Worm (Caenorhabditis elegans) whole organism, mixed stage, embryonic: ENCODE data around the gene C27D8.1.

Experiments
- cnd-1 ChIP-seq: fragments of 200-800 bp; sonication (Bioruptor generic); optimal IDR thresholded peaks from 2 replicates; lab custom pipeline; 2018; ENCODE audit warnings: mild to moderate bottlenecking, missing genetic modification characterization, missing compliant biosample characterization
- elt-1 ChIP-seq: sonication (generic microtip); optimal IDR thresholded peaks from 2 replicates; lab custom pipeline; 2017; ENCODE audit warnings: missing genetic modification characterization, mild to moderate bottlenecking, missing compliant biosample characterization, antibody characterized with exemption, moderate library complexity, borderline replicate concordance; ENCODE audit not compliant: insufficient read depth
- elt-3 ChIP-seq: fragments of 150-350 bp; optimal IDR thresholded peaks from 2 replicates; lab custom pipeline; 2014; ENCODE audit warnings: missing biosample characterization, missing genetic modification characterization
- lin-13 ChIP-seq: fragments of 150-350 bp; optimal IDR thresholded peaks from 2 replicates; lab custom pipeline; 2014; ENCODE audit warnings: missing biosample characterization, missing genetic modification characterization
- mep-1 ChIP-seq: fragments of 150-350 bp; optimal IDR thresholded peaks from 2 replicates; lab custom pipeline; 2017; ENCODE audit warnings: missing biosample characterization, missing genetic modification reagents, missing genetic modification characterization, inconsistent platforms
- nhr-28 ChIP-seq: fragments of 150-350 bp; optimal IDR thresholded peaks from 2 replicates; lab custom pipeline; 2014; ENCODE audit warnings: missing biosample characterization, missing genetic modification characterization
- nhr-76 ChIP-seq: sonication (generic microtip); optimal IDR thresholded peaks from 2 replicates; lab custom pipeline; 2017; ENCODE audit warnings: missing biosample characterization, missing genetic modification characterization
- snpc-4 ChIP-seq: fragments of 150-350 bp; optimal IDR thresholded peaks from 2 replicates; lab custom pipeline; 2014; ENCODE audit warnings: missing biosample characterization, missing genetic modification characterization
- sptf-1 ChIP-seq: sonication (generic microtip); optimal IDR thresholded peaks from 2 replicates; lab custom pipeline; 2017; ENCODE audit warnings: mild to moderate bottlenecking, missing genetic modification characterization, moderate library complexity, missing compliant biosample characterization
- unc-39 ChIP-seq: fragments of 150-350 bp; optimal IDR thresholded peaks from 2 replicates; lab custom pipeline; 2014; ENCODE audit warnings: missing biosample characterization, missing genetic modification characterization
- unc-62 ChIP-seq: fragments of 150-350 bp; optimal IDR thresholded peaks from 2 replicates; lab custom pipeline; 2014; ENCODE audit warnings: missing biosample characterization, missing genetic modification reagents, missing genetic modification characterization
- ztf-11 ChIP-seq: fragments of 150-350 bp; optimal IDR thresholded peaks from 2 replicates; lab custom pipeline; 2014; ENCODE audit warnings: missing biosample characterization, missing genetic modification characterization

- TF ChIP-seq nhr-76 (tag; lab: Kevin White, UChicago) (no peak), elt-3 (tag; lab: Kevin White, UChicago) (no peak), cnd-1 (tag; lab: Kevin White, UChicago) (no peak), snpc-4 (no peak), unc-39 (tag; lab: Kevin White, UChicago) (no peak), lin-13 (tag; lab: Kevin White, UChicago) (no peak), ztf-11 (no peak), unc-62 (no peak), nhr-28 (tag; lab: Kevin White, UChicago) (no peak), sptf-1 (no peak), mep-1 (no peak), elt-1 (no peak)
Measured at ce11 chrIV:12698880-12699279, 18.8 kb upstream of the C27D8.1 start.
